Fruit fly (Drosophila melanogaster) whole organism, embryonic: Measurements from ENCODE around the gene CG31717.

ENCODE experiments used
- Atf-2 ChIP-seq: fragments of 200-800 bp; sonication (Bioruptor generic); optimal IDR thresholded peaks from 2 replicates; lab custom pipeline; 2016; ENCODE audit warnings: missing biosample characterization, missing genetic modification characterization
- Atf6 ChIP-seq: fragments of 200-800 bp; sonication (Bioruptor generic); IDR thresholded peaks from 2 replicates; pipeline ENCODE4 v1.3.6; 2022; ENCODE audit warnings: missing biosample characterization, missing genetic modification characterization
- Bgb ChIP-seq: fragments of 200-800 bp; sonication (Bioruptor generic); IDR thresholded peaks from 2 replicates; pipeline ENCODE4 v1.3.6; 2022; ENCODE audit warnings: missing biosample characterization, missing genetic modification characterization; ENCODE audit not compliant: partially characterized antibody
- CG11696 ChIP-seq: fragments of 200-800 bp; sonication (Bioruptor generic); IDR thresholded peaks from 2 replicates; pipeline ENCODE4 v1.3.6; 2022; ENCODE audit warnings: missing biosample characterization, missing genetic modification characterization
- CG12071 ChIP-seq: fragments of 200-800 bp; sonication (Bioruptor generic); optimal IDR thresholded peaks from 3 replicates; lab custom pipeline; 2018; ENCODE audit warnings: missing biosample characterization, mild to moderate bottlenecking, missing genetic modification characterization
- CG12659 ChIP-seq: fragments of 200-800 bp; sonication (Bioruptor generic); optimal IDR thresholded peaks from 3 replicates; lab custom pipeline; 2017; ENCODE audit warnings: mild to moderate bottlenecking, missing biosample characterization, missing genetic modification reagents, missing genetic modification characterization
- CG13287 ChIP-seq: fragments of 200-800 bp; sonication (Bioruptor generic); IDR thresholded peaks from 2 replicates; pipeline ENCODE4 v1.3.6; 2022; ENCODE audit warnings: missing biosample characterization, missing genetic modification characterization; ENCODE audit not compliant: partially characterized antibody
- CG14710 ChIP-seq: fragments of 200-800 bp; sonication (Bioruptor generic); optimal IDR thresholded peaks from 3 replicates; lab custom pipeline; 2019; ENCODE audit warnings: missing biosample characterization, mild to moderate bottlenecking, missing genetic modification characterization, moderate library complexity
- CG15073 ChIP-seq: fragments of 200-800 bp; sonication (Bioruptor generic); optimal IDR thresholded peaks from 2 replicates; lab custom pipeline; 2016; ENCODE audit warnings: missing biosample characterization, missing genetic modification characterization
- CG17186 ChIP-seq: fragments of 200-800 bp; sonication (Bioruptor generic); optimal IDR thresholded peaks from 3 replicates; lab custom pipeline; 2017; ENCODE audit warnings: missing biosample characterization, missing genetic modification reagents, missing genetic modification characterization
- CG17802 ChIP-seq: fragments of 200-800 bp; sonication (Bioruptor generic); optimal IDR thresholded peaks from 2 replicates; lab custom pipeline; 2018; ENCODE audit warnings: missing biosample characterization, mild to moderate bottlenecking, missing genetic modification characterization, moderate library complexity
- CG6683 ChIP-seq: fragments of 200-800 bp; sonication (Bioruptor generic); optimal IDR thresholded peaks from 2 replicates; lab custom pipeline; 2017; ENCODE audit warnings: missing biosample characterization, mild to moderate bottlenecking, missing genetic modification characterization, missing genetic modification reagents
- CG7357 ChIP-seq: fragments of 200-800 bp; sonication (Bioruptor generic); IDR thresholded peaks from 3 replicates; pipeline ENCODE4 v1.3.6; 2022; ENCODE audit warnings: missing biosample characterization, missing genetic modification characterization
- Camta ChIP-seq: fragments of 200-800 bp; sonication (Bioruptor generic); optimal IDR thresholded peaks from 2 replicates; lab custom pipeline; 2016; ENCODE audit warnings: missing biosample characterization, missing genetic modification characterization
- Dfd ChIP-seq, 2 experiments: fragments of >200 bp; optimal IDR thresholded peaks; 2 replicates each; lab custom pipeline; 2017; ENCODE audit warnings: missing biosample characterization in 2 of 2, missing genetic modification characterization in 2 of 2
- Doc3 ChIP-seq: fragments of 200-800 bp; sonication (Bioruptor generic); IDR thresholded peaks from 3 replicates; pipeline ENCODE4 v1.3.6; 2022; ENCODE audit warnings: missing biosample characterization, missing genetic modification characterization; ENCODE audit not compliant: partially characterized antibody
- Fer3 ChIP-seq: fragments of 200-800 bp; sonication (Bioruptor generic); optimal IDR thresholded peaks from 2 replicates; lab custom pipeline; 2018; ENCODE audit warnings: missing biosample characterization, mild to moderate bottlenecking, missing genetic modification characterization, moderate library complexity
- HLH3B ChIP-seq: fragments of 200-800 bp; sonication (Bioruptor generic); IDR thresholded peaks from 2 replicates; pipeline ENCODE4 v1.3.6; 2022; ENCODE audit warnings: missing biosample characterization, missing genetic modification characterization
- HmgD ChIP-seq: fragments of 200-800 bp; sonication (Bioruptor generic); optimal IDR thresholded peaks from 3 replicates; lab custom pipeline; 2016; ENCODE audit warnings: missing biosample characterization, missing genetic modification characterization
- Myb ChIP-seq: fragments of 200-800 bp; sonication (Bioruptor generic); optimal IDR thresholded peaks from 2 replicates; lab custom pipeline; 2016; ENCODE audit warnings: missing biosample characterization, missing genetic modification characterization
- Nf-YB ChIP-seq: fragments of 200-800 bp; sonication (Bioruptor generic); optimal IDR thresholded peaks from 3 replicates; lab custom pipeline; 2019; ENCODE audit warnings: missing biosample characterization, mild to moderate bottlenecking, missing genetic modification characterization, moderate library complexity
- Opbp ChIP-seq: fragments of 200-800 bp; sonication (Bioruptor generic); IDR thresholded peaks from 3 replicates; pipeline ENCODE4 v1.3.6; 2022; ENCODE audit warnings: missing biosample characterization, missing genetic modification characterization; ENCODE audit not compliant: partially characterized antibody
- Rfx ChIP-seq: fragments of 200-800 bp; sonication (Bioruptor generic); IDR thresholded peaks from 2 replicates; pipeline ENCODE4 v1.3.6; 2022; ENCODE audit warnings: missing biosample characterization, missing genetic modification characterization
- Rx ChIP-seq: fragments of 200-800 bp; sonication (Bioruptor generic); IDR thresholded peaks from 2 replicates; pipeline ENCODE4 v1.3.6; 2022; ENCODE audit warnings: missing biosample characterization, missing genetic modification characterization
- Ssrp ChIP-seq: fragments of 200-800 bp; sonication (Bioruptor generic); optimal IDR thresholded peaks from 2 replicates; lab custom pipeline; 2018; ENCODE audit warnings: missing biosample characterization, mild to moderate bottlenecking, missing genetic modification characterization, moderate library complexity
- Taf1 ChIP-seq: fragments of 200-800 bp; sonication (Bioruptor generic); IDR thresholded peaks from 2 replicates; pipeline ENCODE4 v1.3.6; 2022; ENCODE audit warnings: missing biosample characterization, missing genetic modification characterization
- bbx ChIP-seq: fragments of 200-800 bp; sonication (Bioruptor generic); IDR thresholded peaks from 2 replicates; pipeline ENCODE4 v1.3.6; 2022; ENCODE audit warnings: missing biosample characterization, missing genetic modification characterization; ENCODE audit not compliant: partially characterized antibody
- corto ChIP-seq: fragments of 200-800 bp; sonication (Bioruptor generic); optimal IDR thresholded peaks from 2 replicates; lab custom pipeline; 2016; ENCODE audit warnings: missing biosample characterization, mild to moderate bottlenecking, missing genetic modification characterization, moderate library complexity
- crol ChIP-seq: fragments of 200-800 bp; sonication (Bioruptor generic); IDR thresholded peaks from 2 replicates; pipeline ENCODE4 v1.3.6; 2022; ENCODE audit warnings: missing biosample characterization, missing genetic modification characterization
- crp ChIP-seq, 2 experiments: fragments of 200-800 bp; sonication (Bioruptor generic); optimal IDR thresholded peaks; 2 replicates in 1 of 2; 3 replicates in 1 of 2; lab custom pipeline; 2017; ENCODE audit warnings: missing biosample characterization in 2 of 2, missing genetic modification characterization in 2 of 2, mild to moderate bottlenecking in 1 of 2, moderate library complexity in 1 of 2
- da ChIP-seq: fragments of 200-800 bp; sonication (Bioruptor generic); optimal IDR thresholded peaks from 2 replicates; lab custom pipeline; 2016; ENCODE audit warnings: missing biosample characterization, missing genetic modification characterization
- ems ChIP-seq: fragments of 200-800 bp; sonication (Bioruptor generic); optimal IDR thresholded peaks from 3 replicates; lab custom pipeline; 2016; ENCODE audit warnings: missing biosample characterization, missing genetic modification characterization
- eve ChIP-seq, 2 experiments: fragments of >200 bp; optimal IDR thresholded peaks; 2 replicates each; lab custom pipeline; 2017; ENCODE audit warnings: missing biosample characterization in 2 of 2, missing genetic modification characterization in 2 of 2
- gcm ChIP-seq: fragments of 200-800 bp; sonication (Bioruptor generic); optimal IDR thresholded peaks from 2 replicates; lab custom pipeline; 2019; ENCODE audit warnings: missing biosample characterization, mild to moderate bottlenecking, missing genetic modification characterization, moderate library complexity
- hb ChIP-seq: fragments of 200-800 bp; sonication (Bioruptor generic); IDR thresholded peaks from 3 replicates; pipeline ENCODE4 v1.3.6; 2022; ENCODE audit warnings: missing biosample characterization, missing genetic modification characterization; ENCODE audit not compliant: partially characterized antibody
- knrl ChIP-seq: fragments of 200-800 bp; sonication (Bioruptor generic); IDR thresholded peaks from 3 replicates; pipeline ENCODE4 v1.3.6; 2022; ENCODE audit warnings: missing biosample characterization, missing genetic modification characterization; ENCODE audit not compliant: partially characterized antibody
- mam ChIP-seq: fragments of 200-800 bp; sonication (Bioruptor generic); optimal IDR thresholded peaks from 3 replicates; lab custom pipeline; 2016; ENCODE audit warnings: missing biosample characterization, missing genetic modification characterization
- nerfin-2 ChIP-seq: fragments of 200-800 bp; sonication (Bioruptor generic); IDR thresholded peaks from 2 replicates; pipeline ENCODE4 v1.3.6; 2022; ENCODE audit warnings: missing biosample characterization, missing genetic modification characterization; ENCODE audit not compliant: partially characterized antibody
- phol ChIP-seq: fragments of 200-800 bp; sonication (Bioruptor generic); optimal IDR thresholded peaks from 3 replicates; lab custom pipeline; 2018; ENCODE audit warnings: missing biosample characterization, mild to moderate bottlenecking, missing genetic modification characterization, moderate library complexity
- sima ChIP-seq: fragments of 200-800 bp; sonication (Bioruptor generic); optimal IDR thresholded peaks from 2 replicates; lab custom pipeline; 2016; ENCODE audit warnings: missing biosample characterization, missing genetic modification characterization
- sisA ChIP-seq: fragments of 200-800 bp; sonication (Bioruptor generic); IDR thresholded peaks from 2 replicates; pipeline ENCODE4 v1.3.6; 2022; ENCODE audit warnings: missing biosample characterization, missing genetic modification characterization
- so ChIP-seq: fragments of 200-800 bp; sonication (Bioruptor generic); IDR thresholded peaks from 3 replicates; pipeline ENCODE4 v1.3.6; 2022; ENCODE audit warnings: missing biosample characterization, missing genetic modification characterization
- ssp ChIP-seq: fragments of 200-800 bp; sonication (Bioruptor generic); IDR thresholded peaks from 2 replicates; pipeline ENCODE4 v1.3.6; 2022; ENCODE audit warnings: missing biosample characterization, missing genetic modification characterization
- sug ChIP-seq: fragments of 200-800 bp; optimal IDR thresholded peaks from 2 replicates; lab custom pipeline; 2019; ENCODE audit warnings: missing biosample characterization, mild to moderate bottlenecking, missing genetic modification characterization, moderate library complexity
- trem ChIP-seq: fragments of 200-800 bp; optimal IDR thresholded peaks from 3 replicates; lab custom pipeline; 2019; ENCODE audit warnings: missing biosample characterization, mild to moderate bottlenecking, missing genetic modification characterization, moderate library complexity
- ttk ChIP-seq: fragments of 200-800 bp; sonication (Bioruptor generic); IDR thresholded peaks from 2 replicates; pipeline ENCODE4 v2.1.2; 2022; ENCODE audit warnings: missing biosample characterization, missing genetic modification characterization
- vnd ChIP-seq: fragments of 200-800 bp; sonication (Bioruptor generic); IDR thresholded peaks from 3 replicates; pipeline ENCODE4 v1.3.6; 2022; ENCODE audit warnings: missing biosample characterization, missing genetic modification characterization; ENCODE audit not compliant: partially characterized antibody
- wdn ChIP-seq: fragments of 200-800 bp; sonication (Bioruptor generic); IDR thresholded peaks from 2 replicates; pipeline ENCODE4 v1.3.6; 2022; ENCODE audit warnings: missing biosample characterization, missing genetic modification characterization
- zen ChIP-seq: fragments of 200-800 bp; sonication (Bioruptor generic); optimal IDR thresholded peaks from 3 replicates; lab custom pipeline; 2018; ENCODE audit warnings: missing biosample characterization, mild to moderate bottlenecking, missing genetic modification characterization, moderate library complexity

The CG31717 gene

DNA sequence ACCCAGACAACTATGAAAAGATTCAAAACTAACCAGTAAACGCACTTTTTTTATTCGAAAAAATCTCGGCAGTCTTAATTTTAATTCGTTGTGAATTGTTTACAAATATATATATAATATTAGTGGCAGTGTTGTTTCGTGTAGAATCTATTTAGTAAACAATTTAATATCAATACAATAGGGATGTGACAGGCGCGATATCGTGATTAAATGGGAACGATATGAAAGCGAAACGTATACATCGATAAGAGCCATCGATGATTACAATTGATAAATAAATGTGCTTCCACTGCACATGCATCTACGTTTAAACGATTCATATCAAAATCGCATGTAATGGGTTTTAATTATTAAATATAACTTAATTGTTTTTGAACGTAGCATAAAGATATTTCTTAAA lies 26.8 kb downstream of the CG31717 start (continued):
- no peak for TF ChIP-seq gcm
- TF ChIP-seq bbx (GFP tag; lab: Robert Waterston, UW) = peak; percentile 96
- peak; percentile 82 for TF ChIP-seq hb (GFP tag; lab: Robert Waterston, UW)
- TF ChIP-seq CG7357 (GFP tag; lab: Robert Waterston, UW) = peak; percentile 93
- TF ChIP-seq Atf6 = no peak
- peak; percentile 82 for TF ChIP-seq ssp (GFP tag; lab: Robert Waterston, UW)

DNA sequence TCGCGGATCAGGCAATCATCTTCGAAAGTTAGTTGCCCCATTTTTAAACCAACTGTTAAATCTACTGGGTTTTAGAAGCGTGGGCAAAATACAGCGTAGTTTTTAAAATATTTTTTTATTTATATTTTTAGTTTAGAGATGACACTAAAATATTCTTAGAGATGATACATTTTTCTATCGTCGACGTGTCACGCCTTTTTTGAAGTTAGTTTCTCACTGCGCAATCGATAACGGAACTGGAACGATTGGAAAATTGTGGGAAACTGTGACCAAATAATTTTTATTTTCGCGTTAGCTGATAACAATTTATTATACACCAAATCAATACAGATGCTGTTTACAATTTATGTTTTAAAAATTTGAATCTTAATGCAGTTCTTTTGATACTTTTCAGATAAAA lies 28.1 kb downstream of the CG31717 start, which contains the start of gene Utx:
Utx (minus strand) TSS at position 154 of the 400 bp plus-strand sequence.
- TF ChIP-seq CG12071 (GFP tag; lab: Kevin White, UChicago) (no peak), corto (GFP tag; lab: Kevin White, UChicago) (no peak), CG6683 (GFP tag; lab: Kevin White, UChicago) (no peak), CG12659 (GFP tag; lab: Kevin White, UChicago) (peak; percentile 45), knrl (peak; percentile 92), Camta (GFP tag; lab: Kevin White, UChicago) (no peak), Dfd (GFP tag; optimal IDR thresholded peaks at IDR 0.05; lab: Kevin White, UChicago) (no peak), CG13287 (peak; percentile 84), nerfin-2 (GFP tag; lab: Robert Waterston, UW) (peak; percentile 48; the same call in 1 of the 2 replicates), HLH3B (GFP tag; lab: Robert Waterston, UW) (no peak), Taf1 (GFP tag; lab: Robert Waterston, UW) (no peak), CG17186 (GFP tag; lab: Kevin White, UChicago) (no peak), CG15073 (GFP tag; lab: Kevin White, UChicago) (no peak), sisA (no peak), Bgb (GFP tag; lab: Robert Waterston, UW) (peak; percentile 88), ems (no peak), trem (tag; lab: Kevin White, UChicago) (peak; percentile 49), Opbp (peak; percentile 92), Fer3 (tag; lab: Kevin White, UChicago) (no peak), Ssrp (tag; lab: Kevin White, UChicago) (no peak), so (GFP tag; lab: Robert Waterston, UW) (no peak), Atf-2 (GFP tag; lab: Kevin White, UChicago) (no peak), HmgD (GFP tag; lab: Kevin White, UChicago) (no peak), ttk (no peak), crp (GFP tag; optimal IDR thresholded peaks at IDR 0.05; lab: Kevin White, UChicago) (no peak), sug (tag; lab: Kevin White, UChicago) (no peak), sima (GFP tag; lab: Kevin White, UChicago) (no peak), Nf-YB (GFP tag; lab: Kevin White, UChicago) (no peak), vnd (peak; percentile 76), phol (peak; percentile 29), eve (GFP tag; optimal IDR thresholded peaks at IDR 0.05; lab: Kevin White, UChicago) (no peak), Rfx (peak; percentile 39; the same call in 1 of the 2 replicates), mam (GFP tag; lab: Kevin White, UChicago) (peak; percentile 4), Doc3 (GFP tag; lab: Robert Waterston, UW) (peak; percentile 79), zen (no peak), wdn (GFP tag; lab: Robert Waterston, UW) (no peak), Rx (GFP tag; lab: Robert Waterston, UW) (no peak), CG11696 (GFP tag; lab: Robert Waterston, UW) (no peak), crol (GFP tag; lab: Robert Waterston, UW) (no peak), da (GFP tag; lab: Kevin White, UChicago) (no peak), Myb (peak; percentile 71), CG17802 (tag; lab: Kevin White, UChicago) (peak; percentile 80), CG14710 (tag; lab: Kevin White, UChicago) (peak; percentile 56)
